Worm (Caenorhabditis elegans): Measurements from ENCODE around the gene W02B12.12.

The W02B12.12 gene

ce11 chrII:11512921-11513320 lies 33.9 kb upstream of the W02B12.12 start:
- no peak for TF ChIP-seq hlh-1 (tag; optimal IDR thresholded peaks at IDR 0.05)
- no peak for TF ChIP-seq ztf-11 (tag; optimal IDR thresholded peaks at IDR 0.05)
- no peak for TF ChIP-seq cnd-1 (tag; optimal IDR thresholded peaks at IDR 0.05)

- no peak for TF ChIP-seq nhr-28 (tag; optimal IDR thresholded peaks at IDR 0.05)
- TF ChIP-seq hlh-1 (tag; optimal IDR thresholded peaks at IDR 0.05), result no peak
- TF ChIP-seq drap-1 (GFP tag; optimal IDR thresholded peaks at IDR 0.05), result no peak
- TF ChIP-seq ceh-39 (tag; optimal IDR thresholded peaks at IDR 0.05), result no peak
- no peak for TF ChIP-seq mab-5 (tag; optimal IDR thresholded peaks at IDR 0.05)
- no peak for TF ChIP-seq nhr-237 (tag; optimal IDR thresholded peaks at IDR 0.05)
- no peak for TF ChIP-seq cnd-1 (tag; optimal IDR thresholded peaks at IDR 0.05)
- TF ChIP-seq bed-3 (GFP tag; optimal IDR thresholded peaks at IDR 0.05), result no peak
- TF ChIP-seq mep-1 (tag; optimal IDR thresholded peaks at IDR 0.05), result no peak
- TF ChIP-seq ham-2 (GFP tag; optimal IDR thresholded peaks at IDR 0.05), result no peak
- TF ChIP-seq ceh-83 (GFP tag; optimal IDR thresholded peaks at IDR 0.05), result no peak
Measured at ce11 chrII:11510373-11510772, 31.4 kb upstream of the W02B12.12 start, which contains the start of gene npr-41. Gene npr-41, plus strand, starts transcription at chrII:11510673.

DNA sequence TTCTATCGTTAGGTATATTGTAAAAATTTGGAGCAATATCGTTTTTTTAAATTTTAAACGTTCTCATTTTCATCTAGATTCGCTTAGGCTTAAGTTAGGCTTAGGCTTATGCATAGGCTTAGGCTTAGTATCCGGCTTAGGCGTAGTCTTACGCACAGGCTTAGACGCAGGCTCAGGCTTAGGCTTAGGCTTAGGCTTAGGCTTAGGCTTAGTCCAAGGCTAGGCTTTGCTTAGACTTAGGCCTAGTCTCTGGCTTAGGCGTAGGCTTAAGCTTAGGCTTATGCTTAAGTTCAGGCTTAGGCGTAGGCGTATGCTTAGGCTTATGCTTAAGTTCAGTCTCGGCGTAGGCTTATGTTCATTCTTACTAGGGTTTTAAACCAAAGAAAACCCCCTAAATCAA lies 24.8 kb upstream of the W02B12.12 start:
- TF ChIP-seq sptf-1 (tag; optimal IDR thresholded peaks at IDR 0.05) (peak; percentile 23), hlh-1 (tag; optimal IDR thresholded peaks at IDR 0.05) (no peak), ham-2 (GFP tag; optimal IDR thresholded peaks at IDR 0.05) (peak; percentile 23), ceh-39 (tag; optimal IDR thresholded peaks at IDR 0.05) (no peak), mab-5 (tag; optimal IDR thresholded peaks at IDR 0.05) (no peak), elt-1 (tag; optimal IDR thresholded peaks at IDR 0.05; ENCODE audit: borderline replicate concordance, insufficient read depth) (no peak)

DNA sequence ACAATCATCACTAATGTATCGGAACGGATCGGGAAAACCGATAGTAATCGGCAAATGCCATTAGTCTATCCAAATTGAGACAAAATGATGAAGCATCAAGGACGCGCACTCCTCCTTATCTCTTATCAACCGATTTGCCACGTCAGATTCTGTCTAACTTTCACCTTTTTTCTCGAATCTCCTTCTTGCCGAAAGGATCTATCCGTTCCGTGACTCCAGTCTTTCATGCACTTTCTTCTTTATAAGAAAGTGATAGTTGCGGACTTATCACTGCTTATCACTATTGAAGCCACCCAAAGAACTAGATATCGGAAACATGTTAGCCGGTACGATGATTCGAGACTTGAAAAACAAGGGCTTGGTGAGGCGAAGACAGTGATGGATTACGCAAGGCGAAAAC lies 23.0 kb upstream of the W02B12.12 start:
- TF ChIP-seq nhr-2 (tag; optimal IDR thresholded peaks at IDR 0.05), result no peak
- no peak for TF ChIP-seq ztf-11 (tag; optimal IDR thresholded peaks at IDR 0.05)
- no peak for TF ChIP-seq unc-120 (tag; optimal IDR thresholded peaks at IDR 0.05; ENCODE audit: poor library complexity, severe bottlenecking)
- TF ChIP-seq nhr-76 (tag; optimal IDR thresholded peaks at IDR 0.05), result no peak
- TF ChIP-seq ceh-43 (GFP tag; optimal IDR thresholded peaks at IDR 0.05), result no peak
- no peak for TF ChIP-seq mep-1 (tag; optimal IDR thresholded peaks at IDR 0.05)
- TF ChIP-seq ceh-39 (tag; optimal IDR thresholded peaks at IDR 0.05), result no peak
- TF ChIP-seq ces-1 (GFP tag; optimal IDR thresholded peaks at IDR 0.05), result no peak
- TF ChIP-seq unc-62 (GFP tag; optimal IDR thresholded peaks at IDR 0.05), result no peak
- no peak for TF ChIP-seq sem-2 (GFP tag; optimal IDR thresholded peaks at IDR 0.05)
- peak; percentile 93 for TF ChIP-seq elt-3 (tag; optimal IDR thresholded peaks at IDR 0.05)
- no peak for TF ChIP-seq lsy-2 (tag; optimal IDR thresholded peaks at IDR 0.05)
- TF ChIP-seq hlh-1 (tag; optimal IDR thresholded peaks at IDR 0.05), result no peak
- TF ChIP-seq lin-32 (GFP tag; optimal IDR thresholded peaks at IDR 0.05), result no peak
- TF ChIP-seq bed-3 (GFP tag; optimal IDR thresholded peaks at IDR 0.05), result no peak
- TF ChIP-seq pha-4 (tag; optimal IDR thresholded peaks at IDR 0.05), result no peak
- TF ChIP-seq sptf-1 (tag; optimal IDR thresholded peaks at IDR 0.05), result no peak
- no peak for TF ChIP-seq cnd-1 (tag; optimal IDR thresholded peaks at IDR 0.05)
- no peak for TF ChIP-seq ceh-83 (GFP tag; optimal IDR thresholded peaks at IDR 0.05)
- TF ChIP-seq mls-2 (tag; optimal IDR thresholded peaks at IDR 0.05), result no peak
- peak; percentile 35 for TF ChIP-seq elt-1 (tag; optimal IDR thresholded peaks at IDR 0.05; ENCODE audit: borderline replicate concordance, insufficient read depth)
- no peak for TF ChIP-seq nhr-12 (tag; optimal IDR thresholded peaks at IDR 0.05)
- no peak for TF ChIP-seq nhr-237 (tag; optimal IDR thresholded peaks at IDR 0.05)
- TF ChIP-seq snpc-4 (tag; optimal IDR thresholded peaks at IDR 0.05), result no peak
- no peak for TF ChIP-seq M03D4.4 (tag; optimal IDR thresholded peaks at IDR 0.05)
- TF ChIP-seq unc-39 (tag; optimal IDR thresholded peaks at IDR 0.05), result no peak
- peak; percentile 91 for TF ChIP-seq blmp-1 (tag; optimal IDR thresholded peaks at IDR 0.05)
- no peak for TF ChIP-seq drap-1 (GFP tag; optimal IDR thresholded peaks at IDR 0.05)
- TF ChIP-seq ham-2 (GFP tag; optimal IDR thresholded peaks at IDR 0.05), result peak; percentile 59

ce11 chrII:11500198-11500597 lies 21.2 kb upstream of the W02B12.12 start, which contains the start of gene B0334.20:
Gene B0334.20, minus strand, starts transcription at chrII:11500459.
- TF ChIP-seq pha-4 (tag; optimal IDR thresholded peaks at IDR 0.05) (no peak), ceh-39 (tag; optimal IDR thresholded peaks at IDR 0.05) (no peak), sptf-1 (tag; optimal IDR thresholded peaks at IDR 0.05) (no peak), nhr-2 (tag; optimal IDR thresholded peaks at IDR 0.05) (no peak), zip-8 (tag; optimal IDR thresholded peaks at IDR 0.05) (no peak), snpc-4 (tag; optimal IDR thresholded peaks at IDR 0.05) (no peak)

Data from whole organism, mixed stage, embryonic.